Fruit fly (Drosophila melanogaster) whole organism, prepupa: Measurements from ENCODE around the gene Mms19.

Source experiments
- Blimp-1 ChIP-seq: fragments of 200-800 bp; sonication (Bioruptor generic); optimal IDR thresholded peaks from 3 replicates; lab custom pipeline; 2017; ENCODE audit warnings: missing biosample characterization, missing genetic modification characterization, mild to moderate bottlenecking, moderate library complexity, missing genetic modification reagents
- CG10669 ChIP-seq: fragments of 200-800 bp; sonication (Bioruptor generic); optimal IDR thresholded peaks from 3 replicates; lab custom pipeline; 2018; ENCODE audit warnings: missing biosample characterization, mild to moderate bottlenecking, missing genetic modification characterization, moderate library complexity
- CG11762 ChIP-seq: fragments of 200-800 bp; sonication (Bioruptor generic); optimal IDR thresholded peaks from 3 replicates; lab custom pipeline; 2016; ENCODE audit warnings: missing biosample characterization, missing genetic modification characterization; ENCODE audit not compliant: insufficient read depth
- CG11902 ChIP-seq: fragments of 200-800 bp; sonication (Bioruptor generic); optimal IDR thresholded peaks from 3 replicates; lab custom pipeline; 2016; ENCODE audit warnings: missing biosample characterization, missing genetic modification characterization
- CG1621 ChIP-seq: fragments of 200-800 bp; sonication (Bioruptor generic); optimal IDR thresholded peaks from 3 replicates; lab custom pipeline; 2018; ENCODE audit warnings: missing biosample characterization, mild to moderate bottlenecking, missing genetic modification characterization
- CG16779 ChIP-seq: fragments of 200-800 bp; sonication (Bioruptor generic); optimal IDR thresholded peaks from 3 replicates; lab custom pipeline; 2017; ENCODE audit warnings: missing biosample characterization, mild to moderate bottlenecking, missing genetic modification characterization
- CG3032 ChIP-seq: fragments of 200-800 bp; optimal IDR thresholded peaks from 2 replicates; lab custom pipeline; 2019; ENCODE audit warnings: missing biosample characterization, mild to moderate bottlenecking, missing genetic modification characterization, moderate library complexity
- CG32006 ChIP-seq: fragments of 200-800 bp; sonication (Bioruptor generic); optimal IDR thresholded peaks from 3 replicates; lab custom pipeline; 2017; ENCODE audit warnings: missing biosample characterization, mild to moderate bottlenecking, missing genetic modification characterization
- CG34406 ChIP-seq: fragments of 200-800 bp; sonication (Bioruptor generic); optimal IDR thresholded peaks from 3 replicates; lab custom pipeline; 2016; ENCODE audit warnings: missing biosample characterization, missing genetic modification characterization
- CG4318 ChIP-seq: fragments of 200-800 bp; sonication (Bioruptor generic); optimal IDR thresholded peaks from 3 replicates; lab custom pipeline; 2017; ENCODE audit warnings: missing biosample characterization, mild to moderate bottlenecking, missing genetic modification characterization
- CG6163 ChIP-seq: fragments of 200-800 bp; sonication (Bioruptor generic); IDR thresholded peaks from 3 replicates; pipeline ENCODE4 v1.3.6; 2022; ENCODE audit warnings: missing biosample characterization, missing genetic modification characterization
- CG6276 ChIP-seq: fragments of 200-800 bp; sonication (Bioruptor generic); optimal IDR thresholded peaks from 2 replicates; lab custom pipeline; 2017; ENCODE audit warnings: missing biosample characterization, mild to moderate bottlenecking, missing genetic modification characterization
- CG6792 ChIP-seq: fragments of 200-800 bp; sonication (Bioruptor generic); optimal IDR thresholded peaks from 3 replicates; lab custom pipeline; 2016; ENCODE audit warnings: missing biosample characterization, missing genetic modification characterization
- CG6854 ChIP-seq: fragments of 200-800 bp; sonication (Bioruptor generic); optimal IDR thresholded peaks from 2 replicates; lab custom pipeline; 2017; ENCODE audit warnings: missing biosample characterization, mild to moderate bottlenecking, missing genetic modification characterization
- CG7368 ChIP-seq: fragments of 200-800 bp; sonication (Bioruptor generic); optimal IDR thresholded peaks from 3 replicates; lab custom pipeline; 2016; ENCODE audit warnings: missing biosample characterization, missing genetic modification characterization
- CG9139 ChIP-seq: fragments of 200-800 bp; sonication (Bioruptor generic); optimal IDR thresholded peaks from 3 replicates; lab custom pipeline; 2017; ENCODE audit warnings: missing biosample characterization, mild to moderate bottlenecking, missing genetic modification characterization
- Eip78C ChIP-seq: fragments of 200-800 bp; sonication (Bioruptor generic); peaks from one replicate; lab custom pipeline; 2016; ENCODE audit warnings: missing biosample characterization, missing genetic modification characterization
- Eip93F ChIP-seq: fragments of 200-800 bp; sonication (Bioruptor generic); optimal IDR thresholded peaks from 2 replicates; lab custom pipeline; 2016; ENCODE audit warnings: missing biosample characterization, mild to moderate bottlenecking, missing genetic modification characterization
- Ets21C ChIP-seq: fragments of 200-800 bp; sonication (Bioruptor generic); optimal IDR thresholded peaks from 3 replicates; lab custom pipeline; 2016; ENCODE audit warnings: missing biosample characterization, missing genetic modification characterization
- Gug ChIP-seq: fragments of 200-800 bp; sonication (Bioruptor generic); IDR thresholded peaks from 2 replicates; pipeline ENCODE4 v1.3.6; 2022; ENCODE audit warnings: missing biosample characterization, missing genetic modification characterization
- Lpt ChIP-seq: fragments of 200-800 bp; sonication (Bioruptor generic); optimal IDR thresholded peaks from 3 replicates; lab custom pipeline; 2016; ENCODE audit warnings: missing biosample characterization, missing genetic modification characterization
- Sox14 ChIP-seq: fragments of 200-800 bp; sonication (Bioruptor generic); optimal IDR thresholded peaks from 3 replicates; lab custom pipeline; 2016; ENCODE audit warnings: missing biosample characterization, missing genetic modification characterization
- achi ChIP-seq: fragments of 200-800 bp; sonication (Bioruptor generic); optimal IDR thresholded peaks from 3 replicates; lab custom pipeline; 2016; ENCODE audit warnings: missing biosample characterization, missing genetic modification characterization
- cyc ChIP-seq: fragments of 200-800 bp; sonication (Bioruptor generic); optimal IDR thresholded peaks from 3 replicates; lab custom pipeline; 2016; ENCODE audit warnings: missing biosample characterization, missing genetic modification characterization
- dac ChIP-seq: fragments of 200-800 bp; sonication (Bioruptor generic); optimal IDR thresholded peaks from 2 replicates; lab custom pipeline; 2017; ENCODE audit warnings: missing biosample characterization, mild to moderate bottlenecking, missing genetic modification characterization
- dsx ChIP-seq: fragments of 200-800 bp; optimal IDR thresholded peaks from 3 replicates; lab custom pipeline; 2019; ENCODE audit warnings: missing biosample characterization, mild to moderate bottlenecking, missing genetic modification characterization, moderate library complexity; ENCODE audit not compliant: poor library complexity, severe bottlenecking
- eg ChIP-seq: fragments of 200-800 bp; sonication (Bioruptor generic); IDR thresholded peaks from 3 replicates; pipeline ENCODE4 v1.3.6; 2022; ENCODE audit warnings: missing biosample characterization, missing genetic modification characterization
- esn ChIP-seq: fragments of 200-800 bp; sonication (Bioruptor generic); optimal IDR thresholded peaks from 2 replicates; lab custom pipeline; 2016; ENCODE audit warnings: missing biosample characterization, mild to moderate bottlenecking, missing genetic modification characterization, moderate library complexity
- fd59A ChIP-seq: fragments of 200-800 bp; sonication (Bioruptor generic); optimal IDR thresholded peaks from 2 replicates; lab custom pipeline; 2017; ENCODE audit warnings: missing biosample characterization, mild to moderate bottlenecking, missing genetic modification characterization, missing genetic modification reagents
- fkh ChIP-seq: fragments of 200-800 bp; sonication (Bioruptor generic); optimal IDR thresholded peaks from 3 replicates; lab custom pipeline; 2017; ENCODE audit warnings: missing biosample characterization, mild to moderate bottlenecking, missing genetic modification characterization, moderate library complexity
- lz ChIP-seq: fragments of 200-800 bp; sonication (Bioruptor generic); optimal IDR thresholded peaks from 3 replicates; lab custom pipeline; 2016; ENCODE audit warnings: missing biosample characterization, missing genetic modification characterization
- net ChIP-seq: fragments of 200-800 bp; sonication (Bioruptor generic); optimal IDR thresholded peaks from 3 replicates; lab custom pipeline; 2016; ENCODE audit warnings: missing biosample characterization, missing genetic modification characterization
- pdm3 ChIP-seq: fragments of 200-800 bp; sonication (Bioruptor generic); optimal IDR thresholded peaks from 3 replicates; lab custom pipeline; 2016; ENCODE audit warnings: missing biosample characterization, missing genetic modification characterization
- salr ChIP-seq, 2 experiments: fragments of 200-800 bp; sonication (Bioruptor generic); optimal IDR thresholded peaks; 3 replicates each; lab custom pipeline; 2016 to 2018; ENCODE audit warnings: missing biosample characterization in 2 of 2, missing genetic modification characterization in 2 of 2, mild to moderate bottlenecking in 1 of 2
- spab ChIP-seq: fragments of 200-800 bp; sonication (Bioruptor generic); optimal IDR thresholded peaks from 2 replicates; lab custom pipeline; 2017; ENCODE audit warnings: missing biosample characterization, mild to moderate bottlenecking, missing genetic modification characterization, missing genetic modification reagents
- ss ChIP-seq, 2 experiments: fragments of 200-800 bp; sonication (Bioruptor generic); optimal IDR thresholded peaks; 2 replicates in 1 of 2; 3 replicates in 1 of 2; lab custom pipeline; 2017 to 2018; ENCODE audit warnings: mild to moderate bottlenecking in 2 of 2, missing biosample characterization in 2 of 2, missing genetic modification characterization in 2 of 2, moderate library complexity in 1 of 2
- svp ChIP-seq: fragments of 200-800 bp; sonication (Bioruptor generic); peaks from one replicate; lab custom pipeline; 2016; ENCODE audit warnings: missing biosample characterization, missing genetic modification characterization
- topi ChIP-seq: fragments of 200-800 bp; sonication (Bioruptor generic); optimal IDR thresholded peaks from 3 replicates; lab custom pipeline; 2016; ENCODE audit warnings: missing biosample characterization, missing genetic modification characterization
- vri ChIP-seq: fragments of 200-800 bp; sonication (Bioruptor generic); optimal IDR thresholded peaks from 3 replicates; lab custom pipeline; 2016; ENCODE audit warnings: missing biosample characterization, mild to moderate bottlenecking, missing genetic modification characterization

Mms19 gene

dm6 chr3R:5256462-5257146, 24.3 kb downstream of the Mms19 start, which contains the start of the genes Enoph and Hph (continued):
- TF ChIP-seq CG6163 (GFP tag; lab: Robert Waterston, UW) (0 out of 3 replicates have a peak, but pooled peaks have one; percentile 61), CG1621 (peak; percentile 7), pdm3 (GFP tag; lab: Kevin White, UChicago) (peak; percentile 64), spab (GFP tag; lab: Kevin White, UChicago) (peak; percentile 11), Eip93F (GFP tag; lab: Kevin White, UChicago) (no peak), dsx (GFP tag; lab: Kevin White, UChicago) (peak; percentile 49), CG34406 (peak; percentile 50), topi (GFP tag; lab: Kevin White, UChicago) (peak; percentile 62), eg (GFP tag; lab: Robert Waterston, UW) (peak; percentile 55; the same call in 2 of the 3 replicates)

dm6 chr3R:5257147-5257487, 24.8 kb downstream of the Mms19 start:
- TF ChIP-seq vri (GFP tag; lab: Kevin White, UChicago) (peak; percentile 80), ss (GFP tag; optimal IDR thresholded peaks at IDR 0.05; lab: Kevin White, UChicago) (no peak), CG10669 (GFP tag; lab: Kevin White, UChicago) (no peak), CG9139 (no peak), CG4318 (GFP tag; lab: Kevin White, UChicago) (no peak), Gug (no peak)

- TF ChIP-seq salr (GFP tag; optimal IDR thresholded peaks at IDR 0.05; lab: Kevin White, UChicago) (no peak), Eip93F (GFP tag; lab: Kevin White, UChicago) (no peak), CG4318 (GFP tag; lab: Kevin White, UChicago) (no peak), CG6854 (GFP tag; lab: Kevin White, UChicago) (no peak), dac (GFP tag; lab: Kevin White, UChicago) (no peak), achi (GFP tag; lab: Kevin White, UChicago) (no peak), CG32006 (GFP tag; lab: Kevin White, UChicago) (no peak), topi (GFP tag; lab: Kevin White, UChicago) (no peak), CG1621 (no peak), CG9139 (no peak), CG11902 (GFP tag; lab: Kevin White, UChicago) (no peak), fd59A (GFP tag; lab: Kevin White, UChicago) (no peak), CG6792 (no peak), Eip78C (GFP tag; lab: Kevin White, UChicago) (peak; percentile 30), cyc (GFP tag; lab: Kevin White, UChicago) (no peak), Ets21C (GFP tag; lab: Kevin White, UChicago) (no peak), eg (GFP tag; lab: Robert Waterston, UW) (0 out of 3 replicates have a peak, but pooled peaks have one; percentile 7), Gug (no peak), Sox14 (GFP tag; lab: Kevin White, UChicago) (no peak), Blimp-1 (GFP tag; lab: Kevin White, UChicago) (no peak), CG11762 (GFP tag; lab: Kevin White, UChicago) (no peak), CG3032 (tag; lab: Kevin White, UChicago) (no peak), esn (GFP tag; lab: Kevin White, UChicago) (no peak), svp (peak; percentile 81), net (GFP tag; lab: Kevin White, UChicago) (no peak), Lpt (GFP tag; lab: Kevin White, UChicago) (no peak), fkh (no peak), vri (GFP tag; lab: Kevin White, UChicago) (peak; percentile 73), CG7368 (GFP tag; lab: Kevin White, UChicago) (no peak), CG6276 (no peak), CG16779 (tag; lab: Kevin White, UChicago) (no peak), ss (GFP tag; optimal IDR thresholded peaks at IDR 0.05; lab: Kevin White, UChicago) (peak in 1 of 2 experiments; percentile 6), lz (GFP tag; lab: Kevin White, UChicago) (no peak)
These were observed 28.9 kb downstream of the Mms19 start for dm6 chr3R:5261262-5261661.
